Fruit fly (Drosophila melanogaster): ENCODE data around the gene CG11977.

The CG11977 gene

dm6 chr3R:9033619-9034401 is 36.3 kb downstream of the CG11977 start (continued):
- TF ChIP-seq CG2875 (GFP tag; optimal IDR thresholded peaks at IDR 0.05): peak; percentile 69
- peak; percentile 12 for TF ChIP-seq fu2 (GFP tag; optimal IDR thresholded peaks at IDR 0.05)
- TF ChIP-seq maf-S (GFP tag; optimal IDR thresholded peaks at IDR 0.05): peak; percentile 25
- peak; percentile 90 for TF ChIP-seq Fer1 (GFP tag; optimal IDR thresholded peaks at IDR 0.05)
- TF ChIP-seq CG34422 (GFP tag; IDR thresholded peaks at IDR 0.05): peak; percentile 72; the same call in 2 of the 3 replicates
- TF ChIP-seq Ravus (GFP tag; IDR thresholded peaks at IDR 0.05): peak; percentile 12; the same call in 1 of the 2 replicates
- peak; percentile 81 for TF ChIP-seq CG15479 (GFP tag; optimal IDR thresholded peaks at IDR 0.05)
- no peak for TF ChIP-seq dan (GFP tag; IDR thresholded peaks at IDR 0.05)
- peak; percentile 68 for TF ChIP-seq Dbx (GFP tag; IDR thresholded peaks at IDR 0.05)
- 0 out of 2 replicates have a peak, but pooled peaks have one; percentile 14 for TF ChIP-seq bowl (GFP tag; IDR thresholded peaks at IDR 0.05)
- TF ChIP-seq CG6689 (GFP tag; IDR thresholded peaks at IDR 0.05): peak; percentile 72
- TF ChIP-seq CG17385 (GFP tag; optimal IDR thresholded peaks at IDR 0.05): peak; percentile 83
- TF ChIP-seq CG33213 (GFP tag; optimal IDR thresholded peaks at IDR 0.05): peak; percentile 13
- 0 out of 2 replicates have a peak, but pooled peaks have one; percentile 21 for TF ChIP-seq cas (GFP tag; IDR thresholded peaks at IDR 0.05)
- TF ChIP-seq Lpt (GFP tag; optimal IDR thresholded peaks at IDR 0.05): no peak
- TF ChIP-seq E2f1 (GFP tag; IDR thresholded peaks at IDR 0.05): 0 out of 2 replicates have a peak, but pooled peaks have one; percentile 19
- peak; percentile 88 for TF ChIP-seq PHDP (tag; optimal IDR thresholded peaks at IDR 0.05)
- TF ChIP-seq ATbp (GFP tag; optimal IDR thresholded peaks at IDR 0.05): peak; percentile 59
- peak; percentile 51 for TF ChIP-seq HLH54F (GFP tag; optimal IDR thresholded peaks at IDR 0.05)
- peak; percentile 89 for TF ChIP-seq CG18599 (GFP tag; optimal IDR thresholded peaks at IDR 0.05)
- TF ChIP-seq CG12104 (GFP tag; optimal IDR thresholded peaks at IDR 0.05): peak; percentile 86
- TF ChIP-seq Lim3 (GFP tag; IDR thresholded peaks at IDR 0.05): no peak
- TF ChIP-seq CG14014 (GFP tag; IDR thresholded peaks at IDR 0.05): peak; percentile 51; the same call in 1 of the 2 replicates
- peak; percentile 4 for TF ChIP-seq pzg (GFP tag; optimal IDR thresholded peaks at IDR 0.05)
- peak; percentile 89 for TF ChIP-seq odd (GFP tag; optimal IDR thresholded peaks at IDR 0.05)
- TF ChIP-seq Dip2 (GFP tag; IDR thresholded peaks at IDR 0.05): no peak
- TF ChIP-seq Elba2 (GFP tag; optimal IDR thresholded peaks at IDR 0.05): peak; percentile 20
- TF ChIP-seq Ets65A (GFP tag): no peak
- TF ChIP-seq D19A (tag; optimal IDR thresholded peaks at IDR 0.05): peak; percentile 87
- TF ChIP-seq nerfin-2 (GFP tag; IDR thresholded peaks at IDR 0.05; ENCODE audit: partially characterized antibody): no peak
- TF ChIP-seq Hr39 (optimal IDR thresholded peaks at IDR 0.05): no peak
- TF ChIP-seq sens (GFP tag): peak; percentile 96
- TF ChIP-seq pnt (GFP tag; optimal IDR thresholded peaks at IDR 0.05): no peak
- peak; percentile 88 for TF ChIP-seq CG30403 (GFP tag; optimal IDR thresholded peaks at IDR 0.05)
- TF ChIP-seq mld (GFP tag; IDR thresholded peaks at IDR 0.05; ENCODE audit: partially characterized antibody): no peak
- TF ChIP-seq CoRest (tag; optimal IDR thresholded peaks at IDR 0.05): peak; percentile 93
- peak; percentile 7 for TF ChIP-seq MESR4 (GFP tag; optimal IDR thresholded peaks at IDR 0.05)
- TF ChIP-seq CG11398 (GFP tag; optimal IDR thresholded peaks at IDR 0.05): no peak
- TF ChIP-seq hbn (GFP tag; IDR thresholded peaks at IDR 0.05; ENCODE audit: partially characterized antibody): no peak
- peak; percentile 56 for TF ChIP-seq NC2α (GFP tag; optimal IDR thresholded peaks at IDR 0.05)
- TF ChIP-seq Hr51 (GFP tag; optimal IDR thresholded peaks at IDR 0.05): peak; percentile 49 to 90
- 0 out of 2 replicates have a peak, but pooled peaks have one; percentile 37 for TF ChIP-seq CG14441 (GFP tag; IDR thresholded peaks at IDR 0.05)
- peak in 1 of 2 experiments; percentile 73 for TF ChIP-seq insv (GFP tag; optimal IDR thresholded peaks at IDR 0.05)
- peak; percentile 82 for TF ChIP-seq CG9437 (GFP tag; optimal IDR thresholded peaks at IDR 0.05)
- peak; percentile 62; the same call in 1 of the 4 replicates for TF ChIP-seq chinmo (GFP tag; IDR thresholded peaks at IDR 0.05; ENCODE audit: partially characterized antibody)
- TF ChIP-seq CG6254 (GFP tag; optimal IDR thresholded peaks at IDR 0.05): peak; percentile 73
- no peak; the same call in 1 of the 2 replicates for TF ChIP-seq Taf1 (GFP tag; IDR thresholded peaks at IDR 0.05)
- TF ChIP-seq CG12391 (tag; optimal IDR thresholded peaks at IDR 0.05): peak; percentile 94
- peak; percentile 33 for TF ChIP-seq pho (GFP tag; optimal IDR thresholded peaks at IDR 0.05)
